Worm (Caenorhabditis elegans) whole organism, L4 larva: ENCODE data around the gene C24D10.6.
A peak's percentile ranks its signal among the peaks of the same experiment; 100 is the strongest.

Experiments used
- D1046.2 ChIP-seq: fragments of 200-800 bp; sonication (Bioruptor generic); IDR thresholded peaks from 2 replicates; pipeline ENCODE4 v1.3.6; 2022; ENCODE audit warnings: missing genetic modification characterization, missing compliant biosample characterization
- F37D6.2 ChIP-seq: sonication (generic microtip); optimal IDR thresholded peaks from 2 replicates; lab custom pipeline; 2016; ENCODE audit warnings: mild to moderate bottlenecking, missing genetic modification characterization, missing compliant biosample characterization
- Y5F2A.4 ChIP-seq: fragments of 200-800 bp; sonication (Bioruptor generic); optimal IDR thresholded peaks from 2 replicates; lab custom pipeline; 2018; ENCODE audit warnings: mild to moderate bottlenecking, missing genetic modification characterization, missing compliant biosample characterization
- Y75B8A.6 ChIP-seq: fragments of 200-800 bp; sonication (Bioruptor generic); IDR thresholded peaks from 2 replicates; pipeline ENCODE4 v1.3.6; 2022; ENCODE audit warnings: missing genetic modification reagents, missing genetic modification characterization, missing compliant biosample characterization
- aha-1 ChIP-seq: fragments of 150-350 bp; peaks from one replicate; lab custom pipeline; 2014; ENCODE audit warnings: missing biosample characterization, missing genetic modification characterization
- ama-1 ChIP-seq: fragments of 150-350 bp; optimal IDR thresholded peaks from 2 replicates; lab custom pipeline; 2014; ENCODE audit warnings: inconsistent platforms, mixed read lengths
- arid-1 ChIP-seq: fragments of 200-800 bp; sonication (Bioruptor generic); conservative IDR thresholded peaks from 2 replicates; pipeline ENCODE4 v1.3.6; 2022; ENCODE audit warnings: missing genetic modification reagents, missing genetic modification characterization, missing compliant biosample characterization
- ceh-20 ChIP-seq: fragments of 200-800 bp; sonication (Bioruptor generic); IDR thresholded peaks from 2 replicates; pipeline ENCODE4 v1.3.6; 2022; ENCODE audit warnings: missing genetic modification reagents, missing genetic modification characterization, missing compliant biosample characterization
- ceh-28 ChIP-seq: fragments of 150-350 bp; optimal IDR thresholded peaks from 2 replicates; lab custom pipeline; 2014; ENCODE audit warnings: missing biosample characterization, missing genetic modification reagents, missing genetic modification characterization
- ceh-62 ChIP-seq: sonication (generic microtip); optimal IDR thresholded peaks from 2 replicates; lab custom pipeline; 2017; ENCODE audit warnings: missing biosample characterization, missing genetic modification characterization
- cey-2 ChIP-seq: sonication (generic microtip); optimal IDR thresholded peaks from 3 replicates; lab custom pipeline; 2017; ENCODE audit warnings: missing genetic modification characterization, mild to moderate bottlenecking, missing compliant biosample characterization, antibody characterized with exemption, borderline replicate concordance; ENCODE audit not compliant: insufficient read depth
- daf-16 ChIP-seq, 3 experiments: sonication (generic microtip); optimal IDR thresholded peaks; 2 replicates each; lab custom pipeline; 2016 to 2017; ENCODE audit warnings: missing genetic modification characterization in 3 of 3, missing genetic modification reagents in 3 of 3, mild to moderate bottlenecking in 2 of 3, missing compliant biosample characterization in 2 of 3, missing biosample characterization in 1 of 3, moderate library complexity in 1 of 3
- daf-8 ChIP-seq: fragments of 200-800 bp; sonication (Bioruptor generic); IDR thresholded peaks from 2 replicates; pipeline ENCODE4 v1.3.6; 2022; ENCODE audit warnings: missing genetic modification characterization, missing compliant biosample characterization
- dmd-6 ChIP-seq: fragments of 200-800 bp; sonication (Bioruptor generic); IDR thresholded peaks from 2 replicates; pipeline ENCODE4 v1.3.6; 2022; ENCODE audit warnings: missing genetic modification reagents, missing genetic modification characterization, missing compliant biosample characterization
- dmd-9 ChIP-seq: fragments of 200-800 bp; sonication (Bioruptor generic); IDR thresholded peaks from 2 replicates; pipeline ENCODE4 v1.3.6; 2022; ENCODE audit warnings: missing genetic modification reagents, missing genetic modification characterization, missing compliant biosample characterization
- dpl-1 ChIP-seq: fragments of 150-350 bp; optimal IDR thresholded peaks from 2 replicates; lab custom pipeline; 2014; ENCODE audit warnings: missing biosample characterization, missing genetic modification reagents, missing genetic modification characterization
- egl-27 ChIP-seq: sonication (generic microtip); optimal IDR thresholded peaks from 3 replicates; lab custom pipeline; 2017; ENCODE audit warnings: missing biosample characterization, missing genetic modification reagents, missing genetic modification characterization
- egl-43 ChIP-seq: fragments of 200-800 bp; sonication (Bioruptor generic); IDR thresholded peaks from 2 replicates; pipeline ENCODE4 v1.3.6; 2022; ENCODE audit warnings: missing genetic modification reagents, missing genetic modification characterization, missing compliant biosample characterization
- fkh-10 ChIP-seq: fragments of 150-350 bp; optimal IDR thresholded peaks from 2 replicates; lab custom pipeline; 2014; ENCODE audit warnings: missing biosample characterization, missing genetic modification reagents, missing genetic modification characterization
- hlh-30 ChIP-seq: sonication (generic microtip); optimal IDR thresholded peaks from 2 replicates; lab custom pipeline; 2017; ENCODE audit warnings: antibody characterized with exemption, mild to moderate bottlenecking, missing genetic modification characterization, missing compliant biosample characterization; ENCODE audit not compliant: insufficient read depth
- madf-5 ChIP-seq, 2 experiments: fragments of 200-800 bp; sonication (Bioruptor generic); IDR thresholded peaks; 2 replicates each; pipeline ENCODE4 v1.3.6; 2022; ENCODE audit warnings: missing compliant biosample characterization in 2 of 2, missing genetic modification characterization in 2 of 2
- mdl-1 ChIP-seq, 2 experiments: fragments of 150-350 bp in 1 of 2; sonication (generic microtip) in 1 of 2; optimal IDR thresholded peaks; 2 replicates each; lab custom pipeline; 2014 to 2017; ENCODE audit warnings: missing biosample characterization in 2 of 2, missing genetic modification characterization in 2 of 2
- mdt-29 ChIP-seq: fragments of 200-800 bp; sonication (Bioruptor generic); IDR thresholded peaks from 2 replicates; pipeline ENCODE4 v1.3.6; 2022; ENCODE audit warnings: missing genetic modification reagents, missing genetic modification characterization, missing compliant biosample characterization
- mes-2 ChIP-seq: sonication (generic microtip); optimal IDR thresholded peaks from 2 replicates; lab custom pipeline; 2016; ENCODE audit warnings: missing genotype, mild to moderate bottlenecking, missing genetic modification characterization, missing compliant biosample characterization; ENCODE audit not compliant: poor library complexity, severe bottlenecking
- nhr-10 ChIP-seq: fragments of 150-350 bp; optimal IDR thresholded peaks from 2 replicates; lab custom pipeline; 2014; ENCODE audit warnings: missing biosample characterization, missing genetic modification characterization
- nhr-237 ChIP-seq: sonication (generic microtip); optimal IDR thresholded peaks from 2 replicates; lab custom pipeline; 2017; ENCODE audit warnings: missing biosample characterization, missing genetic modification characterization
- nhr-28 ChIP-seq: fragments of 150-350 bp; optimal IDR thresholded peaks from 2 replicates; lab custom pipeline; 2014; ENCODE audit warnings: missing biosample characterization, missing genetic modification characterization
- nhr-42 ChIP-seq: fragments of 200-800 bp; sonication (Bioruptor generic); IDR thresholded peaks from 2 replicates; pipeline ENCODE4 v1.3.6; 2022; ENCODE audit warnings: missing genetic modification characterization, missing compliant biosample characterization
- nhr-48 ChIP-seq: sonication (generic microtip); optimal IDR thresholded peaks from 2 replicates; lab custom pipeline; 2016; ENCODE audit warnings: mild to moderate bottlenecking, missing genetic modification characterization, missing compliant biosample characterization
- nhr-6 ChIP-seq: fragments of 150-350 bp; optimal IDR thresholded peaks from 2 replicates; lab custom pipeline; 2014; ENCODE audit warnings: missing biosample characterization, missing genetic modification characterization
- nhr-77 ChIP-seq: fragments of 150-350 bp; optimal IDR thresholded peaks from 2 replicates; lab custom pipeline; 2014; ENCODE audit warnings: missing biosample characterization, missing genetic modification characterization
- pha-4 ChIP-seq, 2 experiments: fragments of 150-350 bp in 1 of 2; fragments of 200-800 bp in 1 of 2; sonication (Bioruptor generic) in 1 of 2; IDR thresholded peaks in 1 of 2; optimal IDR thresholded peaks in 1 of 2; 2 replicates each; pipeline versions ENCODE4 v1.3.6 to Lab custom; 2014 to 2022; ENCODE audit warnings: missing genetic modification characterization in 2 of 2, missing genetic modification reagents in 2 of 2, missing biosample characterization in 1 of 2, missing compliant biosample characterization in 1 of 2
- rbr-2 ChIP-seq: sonication (generic microtip); optimal IDR thresholded peaks from 2 replicates; lab custom pipeline; 2016; ENCODE audit warnings: missing genotype, missing genetic modification characterization, missing compliant biosample characterization
- sdz-12 ChIP-seq: fragments of 200-800 bp; sonication (Bioruptor generic); optimal IDR thresholded peaks from 2 replicates; lab custom pipeline; 2018; ENCODE audit warnings: mild to moderate bottlenecking, missing genetic modification characterization, missing compliant biosample characterization
- snpc-1.2 ChIP-seq: fragments of 200-800 bp; sonication (Bioruptor generic); IDR thresholded peaks from 2 replicates; pipeline ENCODE4 v1.3.6; 2022; ENCODE audit warnings: missing genetic modification reagents, missing genetic modification characterization, missing compliant biosample characterization
- tra-1 ChIP-seq: fragments of 200-800 bp; sonication (Bioruptor generic); IDR thresholded peaks from 2 replicates; pipeline ENCODE4 v1.3.6; 2022; ENCODE audit warnings: missing genetic modification reagents, missing genetic modification characterization, missing compliant biosample characterization
- unc-130 ChIP-seq: sonication (generic microtip); optimal IDR thresholded peaks from 2 replicates; lab custom pipeline; 2016; ENCODE audit warnings: missing genetic modification reagents, missing genetic modification characterization, missing compliant biosample characterization
- unc-62 ChIP-seq, 3 experiments: fragments of 150-350 bp in 1 of 3; sonication (generic microtip); optimal IDR thresholded peaks in 2 of 3; peaks in 1 of 3; 1 replicate in 1 of 3; 2 replicates in 2 of 3; lab custom pipeline; 2014 to 2017; ENCODE audit warnings: missing biosample characterization in 3 of 3, missing genetic modification characterization in 3 of 3, missing genetic modification reagents in 3 of 3, missing genotype in 1 of 3
- vab-7 ChIP-seq: fragments of 200-800 bp; sonication (Bioruptor generic); IDR thresholded peaks from 2 replicates; pipeline ENCODE4 v1.3.6; 2022; ENCODE audit warnings: missing genetic modification reagents, missing genetic modification characterization, missing compliant biosample characterization
- zag-1 ChIP-seq: fragments of 150-350 bp; optimal IDR thresholded peaks from 2 replicates; lab custom pipeline; 2014; ENCODE audit warnings: missing biosample characterization, missing genetic modification characterization
- zfp-3 ChIP-seq: fragments of 200-800 bp; sonication (Bioruptor generic); conservative IDR thresholded peaks from 2 replicates; pipeline ENCODE4 v1.3.6; 2022; ENCODE audit warnings: missing genetic modification reagents, missing genetic modification characterization, missing compliant biosample characterization
- zip-11 ChIP-seq: fragments of 200-800 bp; sonication (Bioruptor generic); IDR thresholded peaks from 2 replicates; pipeline ENCODE4 v1.3.6; 2022; ENCODE audit warnings: missing genetic modification characterization, missing compliant biosample characterization

The C24D10.6 gene

ce11 chrIV:5131781-5132180 is 28.3 kb downstream of the C24D10.6 start:
- no peak for TF ChIP-seq D1046.2
- no peak for TF ChIP-seq rbr-2 (tag; lab: Kevin White, UChicago)
- TF ChIP-seq arid-1 = no peak
- TF ChIP-seq tra-1 (GFP tag; lab: Robert Waterston, UW) = no peak
- TF ChIP-seq daf-16 (GFP tag; optimal IDR thresholded peaks at IDR 0.05; lab: Kevin White, UChicago) = no peak
- TF ChIP-seq daf-16 (tag; optimal IDR thresholded peaks at IDR 0.05; lab: Kevin White, UChicago) = no peak
- TF ChIP-seq ama-1 = no peak
- TF ChIP-seq nhr-237 (tag; lab: Kevin White, UChicago) = no peak
- TF ChIP-seq mes-2 (tag; lab: Kevin White, UChicago) = no peak
- TF ChIP-seq ceh-28 (tag; lab: Kevin White, UChicago) = no peak
- TF ChIP-seq hlh-30 = no peak
- no peak for TF ChIP-seq nhr-6 (tag; lab: Kevin White, UChicago)
- TF ChIP-seq pha-4 (GFP tag; IDR thresholded peaks at IDR 0.05; lab: Robert Waterston, UW) = no peak
- no peak for TF ChIP-seq pha-4 (tag; optimal IDR thresholded peaks at IDR 0.05; lab: Kevin White, UChicago)
- no peak for TF ChIP-seq sdz-12 (GFP tag; lab: Kevin White, UChicago)
- no peak for TF ChIP-seq zag-1
- no peak for TF ChIP-seq Y5F2A.4 (GFP tag; lab: Kevin White, UChicago)
- no peak for TF ChIP-seq egl-27
- no peak for TF ChIP-seq nhr-77
- no peak for TF ChIP-seq vab-7 (GFP tag; lab: Robert Waterston, UW)
- no peak for TF ChIP-seq dmd-9
- no peak for TF ChIP-seq daf-8 (GFP tag; lab: Robert Waterston, UW)
- TF ChIP-seq, all 104 proteins: peak for 0

ce11 chrIV:5121995-5122394 is 38.1 kb downstream of the C24D10.6 start, which contains the start of gene tkr-3:
Gene tkr-3 (minus strand): TSS chrIV:5122095.
- TF ChIP-seq snpc-1.2 (GFP tag; lab: Robert Waterston, UW) = no peak
- 0 out of 4 replicates have a peak, but pooled peaks of 1 of the 2 experiments have one; percentile 48 for TF ChIP-seq madf-5 (GFP tag; IDR thresholded peaks at IDR 0.05; lab: Robert Waterston, UW)

DNA sequence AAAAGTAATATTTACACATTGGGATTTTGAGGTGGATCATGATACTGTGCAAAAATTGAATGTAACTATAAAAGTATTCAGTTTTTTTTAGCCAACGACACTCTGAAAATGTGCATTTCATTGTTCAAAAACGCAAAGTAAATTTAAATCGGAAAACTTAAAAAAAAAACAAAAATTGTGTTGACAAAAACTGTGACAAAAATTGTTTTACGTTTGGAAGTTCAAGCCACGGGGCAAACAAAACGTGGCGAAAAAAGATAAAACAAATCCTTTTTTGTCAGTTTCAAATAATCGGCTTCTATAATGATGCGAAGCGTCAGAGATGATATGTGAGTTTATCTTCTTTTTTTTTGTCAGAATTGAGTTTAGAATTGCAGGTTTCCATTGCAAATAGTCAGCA is 48.5 kb downstream of the C24D10.6 start, which contains the start of gene AC7.3:
AC7.3 (plus strand) TSS at position 301 of the 400 bp plus-strand sequence.
- no peak for TF ChIP-seq nhr-10
- TF ChIP-seq fkh-10 = no peak
- TF ChIP-seq hlh-30 = no peak

- TF ChIP-seq aha-1 (tag; lab: Kevin White, UChicago) = peak; percentile 98
- no peak for TF ChIP-seq arid-1
- TF ChIP-seq unc-62 (GFP tag; optimal IDR thresholded peaks at IDR 0.05 in 1 of 2; lab: Kevin White, UChicago) = peak in 1 of 2 experiments; percentile 9
- no peak for TF ChIP-seq unc-62 (tag; optimal IDR thresholded peaks at IDR 0.05; lab: Kevin White, UChicago)
- TF ChIP-seq mdl-1 (tag; optimal IDR thresholded peaks at IDR 0.05; lab: Kevin White, UChicago) = peak in 1 of 2 experiments; percentile 42
- TF ChIP-seq cey-2 (tag; lab: Kevin White, UChicago) = no peak
- TF ChIP-seq ceh-20 (GFP tag; lab: Robert Waterston, UW) = 0 out of 2 replicates have a peak, but pooled peaks have one; percentile 57
Measured at ce11 chrIV:5110391-5110930, 49.6 kb downstream of the C24D10.6 start.

ce11 chrIV:5109943-5110342 is 50.1 kb downstream of the C24D10.6 start:
- TF ChIP-seq F37D6.2 (tag; lab: Kevin White, UChicago) (no peak), dmd-6 (GFP tag; lab: Robert Waterston, UW) (no peak), mdt-29 (GFP tag; lab: Robert Waterston, UW) (no peak), nhr-28 (tag; lab: Kevin White, UChicago) (no peak), nhr-48 (no peak), ceh-62 (tag; lab: Kevin White, UChicago) (no peak), zfp-3 (GFP tag; lab: Robert Waterston, UW) (no peak), ceh-20 (GFP tag; lab: Robert Waterston, UW) (no peak), zip-11 (GFP tag; lab: Robert Waterston, UW) (no peak), nhr-42 (GFP tag; lab: Robert Waterston, UW) (no peak), nhr-6 (tag; lab: Kevin White, UChicago) (no peak), egl-27 (no peak), Y75B8A.6 (GFP tag; lab: Robert Waterston, UW) (no peak), dpl-1 (no peak), egl-43 (GFP tag; lab: Robert Waterston, UW) (no peak), unc-130 (GFP tag; lab: Kevin White, UChicago) (no peak)
